Fruit fly (Drosophila melanogaster): Measurements from ENCODE around the gene CG14073.

Gene CG14073

DNA sequence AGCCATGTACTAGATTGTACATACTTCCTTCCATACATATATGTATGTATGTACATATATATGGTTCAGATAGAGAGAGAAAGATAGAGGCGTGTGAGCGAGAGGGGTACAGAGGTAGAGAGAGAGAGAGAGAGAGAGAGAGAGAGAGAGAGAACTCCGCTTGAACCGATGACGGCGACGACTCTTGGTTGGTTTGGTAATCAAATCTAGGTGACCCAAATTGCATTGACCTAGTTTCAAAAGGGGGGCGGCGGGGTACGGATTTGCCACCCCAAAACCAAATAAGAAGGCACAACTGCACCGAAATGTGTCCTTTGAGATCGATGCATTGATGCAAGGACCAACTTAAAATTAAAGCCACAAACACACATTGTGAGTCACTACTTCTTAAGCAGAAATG is 32.6 kb downstream of the CG14073 start:
- TF ChIP-seq eg (GFP tag; IDR thresholded peaks at IDR 0.05) (no peak), Smox (GFP tag; optimal IDR thresholded peaks at IDR 0.05) (no peak), Sox102F (GFP tag; optimal IDR thresholded peaks at IDR 0.05) (no peak), CG4318 (GFP tag; optimal IDR thresholded peaks at IDR 0.05) (no peak)

DNA sequence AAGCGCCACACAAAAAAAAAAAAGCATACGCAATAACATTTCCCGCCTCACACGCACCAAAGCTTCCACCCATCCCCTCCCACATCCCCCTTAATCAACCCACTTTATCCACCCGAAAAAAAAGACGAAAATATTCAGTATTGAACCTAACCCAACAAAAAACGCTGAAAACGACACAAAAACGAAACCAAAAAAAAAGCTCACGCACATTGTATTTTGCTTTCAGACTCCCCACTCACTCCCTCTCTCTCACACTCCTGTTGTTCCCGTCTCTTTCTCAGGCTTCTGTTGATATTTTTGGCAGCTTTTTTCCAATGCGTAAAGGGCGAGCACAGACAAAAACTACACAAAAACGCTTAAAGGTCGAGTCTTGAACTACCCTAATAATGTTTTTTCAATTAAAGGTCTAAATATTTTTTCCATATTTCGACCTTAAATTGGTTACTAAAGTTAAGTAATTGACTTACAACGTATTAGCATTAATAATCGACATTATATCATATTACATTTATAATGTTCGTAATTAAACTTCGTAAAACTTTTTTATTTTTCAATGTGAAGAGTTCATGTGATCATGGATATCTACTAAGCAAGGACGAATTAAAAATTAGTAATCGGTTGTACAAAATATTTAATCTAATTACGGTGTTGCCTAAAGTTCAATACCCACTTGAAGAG is 33.9 kb downstream of the CG14073 start:
- no peak for TF ChIP-seq Eip93F (GFP tag; optimal IDR thresholded peaks at IDR 0.05)
- no peak for TF ChIP-seq Gug (GFP tag; IDR thresholded peaks at IDR 0.05)
- no peak for TF ChIP-seq CG10669 (GFP tag; optimal IDR thresholded peaks at IDR 0.05)
- peak; percentile 86 for TF ChIP-seq eg (GFP tag; IDR thresholded peaks at IDR 0.05)
- TF ChIP-seq CG8319 (GFP tag; optimal IDR thresholded peaks at IDR 0.05): peak; percentile 10
- TF ChIP-seq Hr4 (GFP tag; optimal IDR thresholded peaks at IDR 0.05): peak; percentile 11
- no peak for TF ChIP-seq CG11762 (GFP tag; optimal IDR thresholded peaks at IDR 0.05; ENCODE audit: insufficient read depth)
- TF ChIP-seq spab (GFP tag; optimal IDR thresholded peaks at IDR 0.05): no peak
- no peak for TF ChIP-seq CG31627 (GFP tag; optimal IDR thresholded peaks at IDR 0.05)
- no peak for TF ChIP-seq Ets21C (GFP tag; optimal IDR thresholded peaks at IDR 0.05)
- peak; percentile 16 for TF ChIP-seq Eip75B (GFP tag; optimal IDR thresholded peaks at IDR 0.05)
- no peak for TF ChIP-seq CG16779 (tag; optimal IDR thresholded peaks at IDR 0.05)
- no peak for TF ChIP-seq Smox (GFP tag; optimal IDR thresholded peaks at IDR 0.05)
- 0 out of 2 replicates have a peak, but pooled peaks have one; percentile 61 for TF ChIP-seq CG15336 (GFP tag; IDR thresholded peaks at IDR 0.05)
- no peak for TF ChIP-seq lz (GFP tag; optimal IDR thresholded peaks at IDR 0.05)
- TF ChIP-seq fkh (GFP tag; optimal IDR thresholded peaks at IDR 0.05): peak; percentile 73
- peak; percentile 24 for TF ChIP-seq CG6792 (GFP tag; optimal IDR thresholded peaks at IDR 0.05)
- TF ChIP-seq fd59A (GFP tag; optimal IDR thresholded peaks at IDR 0.05): no peak
- no peak for TF ChIP-seq cyc (GFP tag; optimal IDR thresholded peaks at IDR 0.05)
- TF ChIP-seq acj6 (GFP tag; optimal IDR thresholded peaks at IDR 0.05): no peak
- TF ChIP-seq Sox14 (GFP tag; optimal IDR thresholded peaks at IDR 0.05): no peak
- TF ChIP-seq CG11902 (GFP tag; optimal IDR thresholded peaks at IDR 0.05): no peak
- peak; percentile 37 for TF ChIP-seq Lpt (GFP tag; optimal IDR thresholded peaks at IDR 0.05)
- TF ChIP-seq CG34406 (GFP tag; optimal IDR thresholded peaks at IDR 0.05): peak; percentile 18
- TF ChIP-seq Sox102F (GFP tag; optimal IDR thresholded peaks at IDR 0.05): no peak
- TF ChIP-seq CG4318 (GFP tag; optimal IDR thresholded peaks at IDR 0.05): no peak
- no peak for TF ChIP-seq Met (GFP tag; optimal IDR thresholded peaks at IDR 0.05)
- TF ChIP-seq Hr39 (GFP tag; optimal IDR thresholded peaks at IDR 0.05): no peak
- TF ChIP-seq topi (GFP tag; optimal IDR thresholded peaks at IDR 0.05): no peak
- peak; percentile 11 for TF ChIP-seq net (GFP tag; optimal IDR thresholded peaks at IDR 0.05)
- no peak for TF ChIP-seq CG1621 (tag; optimal IDR thresholded peaks at IDR 0.05)
- no peak for TF ChIP-seq CG11294 (GFP tag; IDR thresholded peaks at IDR 0.05)
- no peak for TF ChIP-seq dac (GFP tag; optimal IDR thresholded peaks at IDR 0.05)
- TF ChIP-seq CG6808 (GFP tag; optimal IDR thresholded peaks at IDR 0.05): no peak
- peak in 1 of 2 experiments; percentile 34 for TF ChIP-seq salr (GFP tag; optimal IDR thresholded peaks at IDR 0.05)
- peak; percentile 48 for TF ChIP-seq CG32006 (GFP tag; optimal IDR thresholded peaks at IDR 0.05)
- no peak for TF ChIP-seq OdsH (GFP tag; optimal IDR thresholded peaks at IDR 0.05)
- TF ChIP-seq Ets96B (tag; optimal IDR thresholded peaks at IDR 0.05): no peak
- peak; percentile 76 for TF ChIP-seq CG8119 (GFP tag; IDR thresholded peaks at IDR 0.05)
- no peak for TF ChIP-seq Blimp-1 (GFP tag; optimal IDR thresholded peaks at IDR 0.05)
- TF ChIP-seq CG7368 (GFP tag; optimal IDR thresholded peaks at IDR 0.05): no peak
- TF ChIP-seq CG10631 (GFP tag; optimal IDR thresholded peaks at IDR 0.05): no peak
- TF ChIP-seq esn (GFP tag; optimal IDR thresholded peaks at IDR 0.05): no peak
- TF ChIP-seq dsx (GFP tag; optimal IDR thresholded peaks at IDR 0.05; ENCODE audit: poor library complexity, severe bottlenecking): no peak
- no peak for TF ChIP-seq CG3919 (GFP tag; optimal IDR thresholded peaks at IDR 0.05)
- TF ChIP-seq achi (GFP tag; optimal IDR thresholded peaks at IDR 0.05): no peak
- TF ChIP-seq CG9139 (GFP tag; optimal IDR thresholded peaks at IDR 0.05): no peak
- TF ChIP-seq Hr38 (GFP tag; optimal IDR thresholded peaks at IDR 0.05): no peak
- TF ChIP-seq Sox15 (GFP tag; optimal IDR thresholded peaks at IDR 0.05): no peak
